Fruit fly (Drosophila melanogaster) whole organism, embryonic: ENCODE data around the gene scyl.

Experiments
- CG10565 ChIP-seq: fragments of 200-800 bp; sonication (Bioruptor generic); optimal IDR thresholded peaks from 3 replicates; lab custom pipeline; 2016; ENCODE audit warnings: missing biosample characterization, mild to moderate bottlenecking, missing genetic modification characterization
- CG10979 ChIP-seq: fragments of 200-800 bp; sonication (Bioruptor generic); optimal IDR thresholded peaks from 2 replicates; lab custom pipeline; 2018; ENCODE audit warnings: missing biosample characterization, mild to moderate bottlenecking, missing genetic modification characterization, moderate library complexity
- CG14441 ChIP-seq: fragments of 200-800 bp; sonication (Bioruptor generic); IDR thresholded peaks from 2 replicates; pipeline ENCODE4 v1.3.6; 2022; ENCODE audit warnings: missing biosample characterization, missing genetic modification characterization
- CG17361 ChIP-seq: fragments of 200-800 bp; sonication (Bioruptor generic); IDR thresholded peaks from 3 replicates; pipeline ENCODE4 v1.3.6; 2022; ENCODE audit warnings: missing biosample characterization, missing genetic modification characterization
- CG17385 ChIP-seq: fragments of 200-800 bp; sonication (Bioruptor generic); optimal IDR thresholded peaks from 3 replicates; lab custom pipeline; 2018; ENCODE audit warnings: missing biosample characterization, mild to moderate bottlenecking, missing genetic modification characterization
- CG2199 ChIP-seq: fragments of 200-800 bp; sonication (Bioruptor generic); IDR thresholded peaks from 3 replicates; pipeline ENCODE4 v1.3.6; 2022; ENCODE audit warnings: missing biosample characterization, missing genetic modification characterization
- CG2202 ChIP-seq: fragments of 200-800 bp; sonication (Bioruptor generic); optimal IDR thresholded peaks from 2 replicates; lab custom pipeline; 2018; ENCODE audit warnings: missing biosample characterization, mild to moderate bottlenecking, missing genetic modification characterization
- CG31365 ChIP-seq: fragments of 200-800 bp; sonication (Bioruptor generic); optimal IDR thresholded peaks from 2 replicates; lab custom pipeline; 2018; ENCODE audit warnings: missing biosample characterization, mild to moderate bottlenecking, missing genetic modification characterization
- CG32532 ChIP-seq: fragments of 200-800 bp; sonication (Bioruptor generic); IDR thresholded peaks from 2 replicates; pipeline ENCODE4 v1.3.6; 2022; ENCODE audit warnings: missing biosample characterization, missing genetic modification characterization
- CG34376 ChIP-seq: fragments of 200-800 bp; sonication (Bioruptor generic); optimal IDR thresholded peaks from 2 replicates; lab custom pipeline; 2018; ENCODE audit warnings: missing biosample characterization, mild to moderate bottlenecking, missing genetic modification characterization
- CG34422 ChIP-seq: fragments of 200-800 bp; sonication (Bioruptor generic); IDR thresholded peaks from 3 replicates; pipeline ENCODE4 v1.3.6; 2022; ENCODE audit warnings: missing biosample characterization, missing genetic modification characterization
- CG3838 ChIP-seq: fragments of 200-800 bp; sonication (Bioruptor generic); optimal IDR thresholded peaks from 3 replicates; lab custom pipeline; 2016; ENCODE audit warnings: missing biosample characterization, missing genetic modification characterization
- CG6689 ChIP-seq: fragments of 200-800 bp; sonication (Bioruptor generic); IDR thresholded peaks from 2 replicates; pipeline ENCODE4 v1.3.6; 2022; ENCODE audit warnings: missing biosample characterization, missing genetic modification characterization
- CG6765 ChIP-seq: fragments of 200-800 bp; sonication (Bioruptor generic); optimal IDR thresholded peaks from 3 replicates; lab custom pipeline; 2017; ENCODE audit warnings: missing biosample characterization, mild to moderate bottlenecking, missing genetic modification characterization
- CG6854 ChIP-seq: fragments of 200-800 bp; sonication (Bioruptor generic); optimal IDR thresholded peaks from 3 replicates; lab custom pipeline; 2017; ENCODE audit warnings: missing biosample characterization, mild to moderate bottlenecking, missing genetic modification characterization
- CG7786 ChIP-seq: fragments of 200-800 bp; sonication (Bioruptor generic); optimal IDR thresholded peaks from 2 replicates; lab custom pipeline; 2016; ENCODE audit warnings: missing biosample characterization, missing genetic modification characterization
- CG7839 ChIP-seq: fragments of 200-800 bp; sonication (Bioruptor generic); optimal IDR thresholded peaks from 3 replicates; lab custom pipeline; 2018; ENCODE audit warnings: missing biosample characterization, mild to moderate bottlenecking, missing genetic modification characterization, moderate library complexity
- CG8290 ChIP-seq, 3 experiments: fragments of 200-800 bp; sonication (Bioruptor generic); optimal IDR thresholded peaks; 2 replicates each; lab custom pipeline; 2016 to 2019; ENCODE audit warnings: missing biosample characterization in 3 of 3, missing genetic modification characterization in 3 of 3, mild to moderate bottlenecking in 2 of 3, moderate library complexity in 1 of 3
- CG8944 ChIP-seq: fragments of 200-800 bp; sonication (Bioruptor generic); optimal IDR thresholded peaks from 3 replicates; lab custom pipeline; 2016; ENCODE audit warnings: missing biosample characterization, missing genetic modification characterization
- CG9797 ChIP-seq: fragments of 200-800 bp; sonication (Bioruptor generic); optimal IDR thresholded peaks from 3 replicates; lab custom pipeline; 2018; ENCODE audit warnings: missing biosample characterization, mild to moderate bottlenecking, missing genetic modification characterization
- Dbx ChIP-seq: fragments of 200-800 bp; sonication (Bioruptor generic); IDR thresholded peaks from 3 replicates; pipeline ENCODE4 v1.3.6; 2022; ENCODE audit warnings: missing biosample characterization, missing genetic modification characterization
- Deaf1 ChIP-seq: fragments of 200-800 bp; optimal IDR thresholded peaks from 3 replicates; lab custom pipeline; 2019; ENCODE audit warnings: missing biosample characterization, mild to moderate bottlenecking, missing genetic modification characterization, moderate library complexity
- Dek ChIP-seq: fragments of 200-800 bp; sonication (Bioruptor generic); optimal IDR thresholded peaks from 3 replicates; lab custom pipeline; 2019; ENCODE audit warnings: missing biosample characterization, mild to moderate bottlenecking, missing genetic modification characterization, moderate library complexity
- Dref ChIP-seq: fragments of 200-800 bp; sonication (Bioruptor generic); IDR thresholded peaks from 2 replicates; pipeline ENCODE4 v1.3.6; 2022; ENCODE audit warnings: missing biosample characterization, missing genetic modification characterization
- GATAe ChIP-seq: fragments of 200-800 bp; sonication (Bioruptor generic); conservative IDR thresholded peaks from 2 replicates; pipeline ENCODE4 v1.3.6; 2022; ENCODE audit warnings: missing biosample characterization, missing genetic modification characterization
- HLH3B ChIP-seq: fragments of 200-800 bp; sonication (Bioruptor generic); IDR thresholded peaks from 2 replicates; pipeline ENCODE4 v1.3.6; 2022; ENCODE audit warnings: missing biosample characterization, missing genetic modification characterization
- Hr39 ChIP-seq: fragments of >200 bp; optimal IDR thresholded peaks from 2 replicates; lab custom pipeline; 2017
- Lhr ChIP-seq: fragments of 200-800 bp; sonication (Bioruptor generic); optimal IDR thresholded peaks from 3 replicates; lab custom pipeline; 2017; ENCODE audit warnings: mild to moderate bottlenecking, missing biosample characterization, missing genetic modification reagents, missing genetic modification characterization
- Med ChIP-seq: fragments of 200-800 bp; sonication (Bioruptor generic); peaks from one replicate; lab custom pipeline; 2016; ENCODE audit warnings: missing biosample characterization, missing genetic modification characterization, mild to moderate bottlenecking, inconsistent platforms, moderate library complexity
- Optix ChIP-seq: fragments of 200-800 bp; sonication (Bioruptor generic); IDR thresholded peaks from 3 replicates; pipeline ENCODE4 v1.3.6; 2022; ENCODE audit warnings: missing biosample characterization, missing genetic modification characterization
- Ptx1 ChIP-seq: fragments of 200-800 bp; sonication (Bioruptor generic); IDR thresholded peaks from 2 replicates; pipeline ENCODE4 v1.3.6; 2022; ENCODE audit warnings: missing biosample characterization, missing genetic modification characterization
- Rfx ChIP-seq: fragments of 200-800 bp; sonication (Bioruptor generic); IDR thresholded peaks from 2 replicates; pipeline ENCODE4 v1.3.6; 2022; ENCODE audit warnings: missing biosample characterization, missing genetic modification characterization
- Usf ChIP-seq: fragments of 200-800 bp; sonication (Bioruptor generic); optimal IDR thresholded peaks from 2 replicates; lab custom pipeline; 2017; ENCODE audit warnings: missing genotype, missing biosample characterization, missing genetic modification characterization
- abd-A ChIP-seq: fragments of 200-800 bp; sonication (Bioruptor generic); optimal IDR thresholded peaks from 3 replicates; lab custom pipeline; 2019; ENCODE audit warnings: missing biosample characterization, mild to moderate bottlenecking, missing genetic modification characterization, moderate library complexity
- chinmo ChIP-seq: fragments of 200-800 bp; sonication (Bioruptor generic); IDR thresholded peaks from 4 replicates; pipeline ENCODE4 v1.3.6; 2022; ENCODE audit warnings: missing biosample characterization, missing genetic modification characterization; ENCODE audit not compliant: partially characterized antibody
- danr ChIP-seq: fragments of 200-800 bp; sonication (Bioruptor generic); IDR thresholded peaks from 2 replicates; pipeline ENCODE4 v1.3.6; 2022; ENCODE audit warnings: missing biosample characterization, missing genetic modification characterization
- dimm ChIP-seq: fragments of 200-800 bp; sonication (Bioruptor generic); IDR thresholded peaks from 2 replicates; pipeline ENCODE4 v1.3.6; 2022; ENCODE audit warnings: missing biosample characterization, missing genetic modification characterization
- eve ChIP-seq, 2 experiments: fragments of >200 bp; optimal IDR thresholded peaks; 2 replicates each; lab custom pipeline; 2017; ENCODE audit warnings: missing biosample characterization in 2 of 2, missing genetic modification characterization in 2 of 2
- exex ChIP-seq: fragments of 200-800 bp; sonication (Bioruptor generic); optimal IDR thresholded peaks from 4 replicates; lab custom pipeline; 2018; ENCODE audit warnings: missing biosample characterization, mild to moderate bottlenecking, missing genetic modification characterization, moderate library complexity
- fd64A ChIP-seq: fragments of 200-800 bp; sonication (Bioruptor generic); optimal IDR thresholded peaks from 3 replicates; lab custom pipeline; 2018; ENCODE audit warnings: missing biosample characterization, mild to moderate bottlenecking, missing genetic modification characterization
- knrl ChIP-seq: fragments of 200-800 bp; sonication (Bioruptor generic); IDR thresholded peaks from 3 replicates; pipeline ENCODE4 v1.3.6; 2022; ENCODE audit warnings: missing biosample characterization, missing genetic modification characterization; ENCODE audit not compliant: partially characterized antibody
- lab ChIP-seq: fragments of 200-800 bp; sonication (Bioruptor generic); optimal IDR thresholded peaks from 3 replicates; lab custom pipeline; 2017; ENCODE audit warnings: missing biosample characterization, missing genetic modification characterization, mild to moderate bottlenecking, moderate library complexity, missing genetic modification reagents
- mirr ChIP-seq: fragments of 200-800 bp; sonication (Bioruptor generic); optimal IDR thresholded peaks from 3 replicates; lab custom pipeline; 2018; ENCODE audit warnings: missing biosample characterization, mild to moderate bottlenecking, missing genetic modification characterization
- rib ChIP-seq: fragments of 200-800 bp; sonication (Bioruptor generic); IDR thresholded peaks from 2 replicates; pipeline ENCODE4 v1.3.6; 2022; ENCODE audit warnings: missing biosample characterization, missing genetic modification characterization
- sc ChIP-seq, 3 experiments: fragments of >200 bp in 2 of 3; fragments of 200-800 bp in 1 of 3; sonication (Bioruptor generic) in 1 of 3; optimal IDR thresholded peaks; 2 replicates in 2 of 3; 3 replicates in 1 of 3; lab custom pipeline; 2017; ENCODE audit warnings: mild to moderate bottlenecking in 1 of 3, missing biosample characterization in 1 of 3, missing genetic modification characterization in 1 of 3, missing genetic modification reagents in 1 of 3
- sens-2 ChIP-seq: fragments of 200-800 bp; sonication (Bioruptor generic); IDR thresholded peaks from 2 replicates; pipeline ENCODE4 v1.3.6; 2022; ENCODE audit warnings: missing biosample characterization, missing genetic modification characterization
- sna ChIP-seq: fragments of 200-800 bp; sonication (Bioruptor generic); IDR thresholded peaks from 2 replicates; pipeline ENCODE4 v1.3.6; 2022; ENCODE audit warnings: missing biosample characterization, missing genetic modification characterization; ENCODE audit not compliant: partially characterized antibody
- sug ChIP-seq: fragments of 200-800 bp; optimal IDR thresholded peaks from 2 replicates; lab custom pipeline; 2019; ENCODE audit warnings: missing biosample characterization, mild to moderate bottlenecking, missing genetic modification characterization, moderate library complexity
- tup ChIP-seq: fragments of 200-800 bp; sonication (Bioruptor generic); optimal IDR thresholded peaks from 2 replicates; lab custom pipeline; 2016; ENCODE audit warnings: missing biosample characterization, mild to moderate bottlenecking, missing genetic modification characterization, moderate library complexity
- zfh2 ChIP-seq: fragments of 200-800 bp; sonication (Bioruptor generic); optimal IDR thresholded peaks from 2 replicates; lab custom pipeline; 2016; ENCODE audit warnings: missing biosample characterization, missing genetic modification characterization

The scyl gene

DNA sequence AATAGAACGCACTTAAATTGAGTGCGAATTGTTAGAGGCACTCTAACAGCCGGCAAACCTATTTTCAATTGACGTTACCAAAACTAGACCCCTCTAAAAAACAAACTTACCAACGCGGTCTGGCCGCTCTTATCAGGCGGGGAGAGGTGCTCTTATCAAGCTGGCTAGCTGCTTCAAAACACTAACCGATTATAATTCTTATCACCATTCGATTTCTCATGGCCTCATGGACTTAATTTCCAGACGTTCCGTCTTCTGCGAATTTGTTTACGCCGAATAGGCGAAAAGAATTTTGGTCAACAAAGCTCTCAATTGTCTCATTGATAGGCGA, 20.9 kb downstream of the scyl start:
- TF ChIP-seq CG34422 (GFP tag; lab: Robert Waterston, UW) (no peak), CG2199 (GFP tag; lab: Robert Waterston, UW) (no peak), Dbx (GFP tag; lab: Robert Waterston, UW) (0 out of 3 replicates have a peak, but pooled peaks have one; percentile 6), eve (GFP tag; optimal IDR thresholded peaks at IDR 0.05; lab: Kevin White, UChicago) (no peak), CG34376 (GFP tag; lab: Kevin White, UChicago) (peak; percentile 51), Usf (no peak), Rfx (GFP tag; lab: Robert Waterston, UW) (0 out of 2 replicates have a peak, but pooled peaks have one; percentile 16), CG3838 (GFP tag; lab: Kevin White, UChicago) (no peak), CG7786 (no peak), exex (tag; lab: Kevin White, UChicago) (peak; percentile 80), rib (GFP tag; lab: Robert Waterston, UW) (peak; percentile 58), GATAe (GFP tag; lab: Robert Waterston, UW) (peak; percentile 79), CG7839 (tag; lab: Kevin White, UChicago) (no peak), Ptx1 (GFP tag; lab: Robert Waterston, UW) (no peak), CG2202 (tag; lab: Kevin White, UChicago) (no peak), mirr (peak; percentile 61), sc (optimal IDR thresholded peaks at IDR 0.05; lab: Kevin White, UChicago) (no peak), sc (GFP tag; optimal IDR thresholded peaks at IDR 0.05; lab: Kevin White, UChicago) (no peak), Dek (tag; lab: Kevin White, UChicago) (no peak), Lhr (GFP tag; lab: Kevin White, UChicago) (no peak), CG8290 (GFP tag; optimal IDR thresholded peaks at IDR 0.05; lab: Kevin White, UChicago) (no peak), CG8290 (tag; optimal IDR thresholded peaks at IDR 0.05; lab: Kevin White, UChicago) (peak in 1 of 2 experiments; percentile 32), danr (GFP tag; lab: Robert Waterston, UW) (no peak), Med (GFP tag; lab: Kevin White, UChicago) (peak; percentile 78), sug (peak; percentile 79), fd64A (GFP tag; lab: Kevin White, UChicago) (no peak), CG8944 (GFP tag; lab: Kevin White, UChicago) (no peak), CG32532 (GFP tag; lab: Robert Waterston, UW) (0 out of 2 replicates have a peak, but pooled peaks have one; percentile 22), Dref (GFP tag; lab: Robert Waterston, UW) (no peak), CG17361 (GFP tag; lab: Robert Waterston, UW) (no peak), CG14441 (GFP tag; lab: Robert Waterston, UW) (0 out of 2 replicates have a peak, but pooled peaks have one; percentile 34), lab (GFP tag; lab: Kevin White, UChicago) (peak; percentile 21), Deaf1 (tag; lab: Kevin White, UChicago) (no peak), chinmo (GFP tag; lab: Robert Waterston, UW) (0 out of 4 replicates have a peak, but pooled peaks have one; percentile 8)

DNA sequence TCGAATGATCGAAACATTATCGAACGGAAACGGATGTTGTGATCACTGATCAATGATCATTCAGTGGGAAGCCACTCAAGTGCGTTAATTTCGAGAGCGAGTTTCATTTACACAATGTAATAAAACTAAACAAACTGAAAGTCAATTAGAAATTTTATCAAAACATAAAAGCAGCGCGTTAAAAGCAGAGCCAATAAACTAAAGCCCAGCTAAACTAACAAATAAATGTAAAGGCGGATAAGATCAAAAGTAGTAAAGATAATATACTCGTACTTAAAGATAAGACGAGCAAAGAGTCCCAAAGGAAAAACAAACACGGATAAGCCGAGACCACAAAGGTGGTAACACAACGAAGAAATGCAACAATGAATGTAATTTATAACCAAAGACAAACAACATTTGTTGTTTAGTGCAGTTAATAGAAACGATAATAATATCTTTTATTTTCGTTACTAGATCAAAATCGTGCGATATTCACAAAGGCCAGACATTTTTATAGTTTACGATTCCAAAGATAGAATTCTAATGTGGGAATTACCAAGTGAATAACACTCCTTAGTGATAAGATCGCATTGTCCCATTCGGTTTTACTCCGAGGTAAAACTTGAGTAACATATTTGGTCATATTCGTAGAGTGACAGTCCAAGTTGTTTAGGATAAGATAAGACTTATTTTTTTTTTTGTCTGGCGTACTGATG, 21.5 kb downstream of the scyl start:
- TF ChIP-seq sna (no peak), CG6689 (GFP tag; lab: Robert Waterston, UW) (no peak), tup (GFP tag; lab: Kevin White, UChicago) (no peak), CG6765 (GFP tag; lab: Kevin White, UChicago) (no peak), knrl (no peak), CG6854 (no peak), zfh2 (GFP tag; lab: Kevin White, UChicago) (no peak), CG31365 (no peak), abd-A (no peak), sens-2 (GFP tag; lab: Robert Waterston, UW) (peak; percentile 23; the same call in 1 of the 2 replicates), Optix (GFP tag; lab: Robert Waterston, UW) (no peak), CG7786 (no peak), CG9797 (no peak), HLH3B (GFP tag; lab: Robert Waterston, UW) (no peak), Hr39 (lab: Kevin White, UChicago) (no peak), CG17385 (no peak), dimm (GFP tag; lab: Robert Waterston, UW) (no peak), CG10979 (tag; lab: Kevin White, UChicago) (peak; percentile 22), CG10565 (GFP tag; lab: Kevin White, UChicago) (no peak)
